Worm (Caenorhabditis elegans) whole organism, early embryonic: ENCODE measurements around the gene R11.3.

Experiments
- F13C5.2 ChIP-seq: sonication (generic microtip); optimal IDR thresholded peaks from 2 replicates; lab custom pipeline; 2017; ENCODE audit warnings: mild to moderate bottlenecking, missing genetic modification characterization, inconsistent platforms, missing compliant biosample characterization
- ama-1 ChIP-seq: fragments of 150-350 bp; optimal IDR thresholded peaks from 2 replicates; lab custom pipeline; 2014
- ceh-13 ChIP-seq: fragments of 200-800 bp; sonication (Bioruptor generic); optimal IDR thresholded peaks from 2 replicates; lab custom pipeline; 2018; ENCODE audit warnings: mild to moderate bottlenecking, missing genetic modification characterization, missing compliant biosample characterization
- ceh-36 ChIP-seq: sonication (generic microtip); optimal IDR thresholded peaks from 2 replicates; lab custom pipeline; 2016; ENCODE audit warnings: missing genetic modification characterization, inconsistent platforms, missing compliant biosample characterization
- ets-7 ChIP-seq: sonication (generic microtip); optimal IDR thresholded peaks from 2 replicates; lab custom pipeline; 2016; ENCODE audit warnings: missing genotype, missing genetic modification characterization, missing compliant biosample characterization
- flt-1 ChIP-seq: fragments of 200-800 bp; sonication (Bioruptor generic); IDR thresholded peaks from 2 replicates; pipeline ENCODE4 v1.3.6; 2022; ENCODE audit warnings: missing genetic modification characterization, missing compliant biosample characterization
- hmbx-1 ChIP-seq: sonication (generic microtip); optimal IDR thresholded peaks from 2 replicates; lab custom pipeline; 2016; ENCODE audit warnings: mild to moderate bottlenecking, missing genetic modification characterization, missing compliant biosample characterization
- hmg-4 ChIP-seq: fragments of 200-800 bp; sonication (Bioruptor generic); optimal IDR thresholded peaks from 2 replicates; lab custom pipeline; 2018; ENCODE audit warnings: mild to moderate bottlenecking, missing genetic modification characterization, missing compliant biosample characterization
- scrt-1 ChIP-seq: fragments of 200-800 bp; sonication (Bioruptor generic); IDR thresholded peaks from 2 replicates; pipeline ENCODE4 v1.3.6; 2022; ENCODE audit warnings: missing genetic modification characterization, missing compliant biosample characterization
- sea-1 ChIP-seq: fragments of 200-800 bp; sonication (Bioruptor generic); conservative IDR thresholded peaks from 2 replicates; pipeline ENCODE4 v1.3.6; 2022; ENCODE audit warnings: missing genetic modification characterization, missing compliant biosample characterization
- tbx-11 ChIP-seq: fragments of 200-800 bp; sonication (Bioruptor generic); IDR thresholded peaks from 2 replicates; pipeline ENCODE4 v1.3.6; 2022; ENCODE audit warnings: missing genetic modification characterization, missing compliant biosample characterization
- tbx-37 ChIP-seq: fragments of 200-800 bp; sonication (Bioruptor generic); conservative IDR thresholded peaks from 2 replicates; pipeline ENCODE4 v1.3.6; 2022; ENCODE audit warnings: missing genetic modification reagents, missing genetic modification characterization, missing compliant biosample characterization
- tra-4 ChIP-seq: sonication (generic microtip); optimal IDR thresholded peaks from 2 replicates; lab custom pipeline; 2017; ENCODE audit warnings: missing genetic modification characterization, missing compliant biosample characterization

DNA sequence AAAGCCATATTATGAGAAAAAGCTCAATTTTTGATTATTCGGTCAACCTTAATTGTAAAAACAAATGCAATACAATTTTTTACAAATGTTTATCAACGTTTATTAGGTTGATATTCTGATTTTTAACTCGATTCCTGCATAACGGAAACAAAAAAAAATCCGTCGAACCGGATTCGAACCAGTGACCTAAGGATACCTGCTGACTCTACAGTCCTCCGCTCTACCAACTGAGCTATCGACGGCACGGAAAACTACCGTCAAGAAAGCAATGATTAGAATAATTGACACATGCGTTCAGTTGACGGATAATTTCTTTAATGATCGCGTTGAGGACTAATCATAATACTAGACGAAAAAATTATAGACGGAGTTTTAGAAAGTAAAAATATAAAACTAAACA lies 9.6 kb upstream of the R11.3 start:
- TF ChIP-seq flt-1 (GFP tag; lab: Robert Waterston, UW), result no peak
- no peak for TF ChIP-seq tbx-11 (GFP tag; lab: Robert Waterston, UW)
- TF ChIP-seq ama-1 (lab: Kevin White, UChicago), result no peak
- TF ChIP-seq hmg-4 (GFP tag; lab: Kevin White, UChicago), result no peak
- no peak for TF ChIP-seq ets-7 (tag; lab: Kevin White, UChicago)
- TF ChIP-seq hmbx-1 (tag; lab: Kevin White, UChicago), result no peak
- TF ChIP-seq tbx-37 (GFP tag; lab: Robert Waterston, UW), result no peak
- TF ChIP-seq ceh-13 (GFP tag; lab: Kevin White, UChicago), result no peak
- TF ChIP-seq F13C5.2 (tag; lab: Kevin White, UChicago), result no peak
- 0 out of 2 replicates have a peak, but pooled peaks have one; percentile 17 for TF ChIP-seq sea-1 (GFP tag; lab: Robert Waterston, UW)
- no peak for TF ChIP-seq ceh-36 (tag; lab: Kevin White, UChicago)
- 0 out of 2 replicates have a peak, but pooled peaks have one; percentile 21 for TF ChIP-seq scrt-1 (GFP tag; lab: Robert Waterston, UW)
- TF ChIP-seq tra-4 (tag; lab: Kevin White, UChicago), result no peak
